Fruit fly (Drosophila melanogaster): ENCODE measurements around the gene Faf2.

The Faf2 gene

DNA sequence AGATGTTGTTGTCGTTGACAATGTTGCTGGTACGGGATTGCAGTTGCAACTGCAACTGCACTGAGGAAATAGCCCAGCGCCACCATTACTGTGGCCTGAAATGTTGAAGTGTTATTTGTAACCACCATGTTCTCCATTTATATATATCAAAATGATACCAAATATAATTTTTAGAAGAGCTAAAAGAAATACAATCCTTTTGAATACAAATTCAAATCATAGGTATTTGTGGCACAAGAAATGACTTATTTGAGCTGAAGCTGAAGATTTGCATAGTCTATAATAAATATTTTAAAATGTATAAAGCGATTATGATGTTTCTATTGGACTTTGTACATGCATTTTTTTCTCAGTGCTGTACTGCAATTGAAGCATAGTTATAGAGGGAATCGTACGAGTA lies 11.1 kb upstream of the Faf2 start:
- TF ChIP-seq CG15336 (GFP tag; IDR thresholded peaks at IDR 0.05) (0 out of 2 replicates have a peak, but pooled peaks have one; percentile 19), Sox102F (GFP tag; optimal IDR thresholded peaks at IDR 0.05) (no peak), Eip75B (GFP tag; optimal IDR thresholded peaks at IDR 0.05) (no peak), dsx (GFP tag; optimal IDR thresholded peaks at IDR 0.05; ENCODE audit: poor library complexity, severe bottlenecking) (peak; percentile 13), Hr38 (GFP tag; optimal IDR thresholded peaks at IDR 0.05) (no peak), CG32006 (GFP tag; optimal IDR thresholded peaks at IDR 0.05) (peak; percentile 70), CG11294 (GFP tag; IDR thresholded peaks at IDR 0.05) (no peak), fd59A (GFP tag; optimal IDR thresholded peaks at IDR 0.05) (no peak), Ets96B (tag; optimal IDR thresholded peaks at IDR 0.05) (no peak), Eip93F (GFP tag; optimal IDR thresholded peaks at IDR 0.05) (no peak), Smox (GFP tag; optimal IDR thresholded peaks at IDR 0.05) (no peak), net (GFP tag; optimal IDR thresholded peaks at IDR 0.05) (no peak), Hr39 (GFP tag; optimal IDR thresholded peaks at IDR 0.05) (no peak), CG8119 (GFP tag; IDR thresholded peaks at IDR 0.05) (peak; percentile 41; the same call in 1 of the 3 replicates), fd85E (GFP tag; optimal IDR thresholded peaks at IDR 0.05) (no peak), CG16779 (tag; optimal IDR thresholded peaks at IDR 0.05) (no peak), CG10631 (GFP tag; optimal IDR thresholded peaks at IDR 0.05) (no peak), Sox14 (GFP tag; optimal IDR thresholded peaks at IDR 0.05) (no peak), Gug (GFP tag; IDR thresholded peaks at IDR 0.05) (no peak), eg (GFP tag; IDR thresholded peaks at IDR 0.05) (0 out of 3 replicates have a peak, but pooled peaks have one; percentile 30), cyc (GFP tag; optimal IDR thresholded peaks at IDR 0.05) (no peak), achi (GFP tag; optimal IDR thresholded peaks at IDR 0.05) (no peak), Eip78C (GFP tag) (peak; percentile 59), CG4318 (GFP tag; optimal IDR thresholded peaks at IDR 0.05) (peak; percentile 34), CG1621 (tag; optimal IDR thresholded peaks at IDR 0.05) (no peak), Hr4 (GFP tag; optimal IDR thresholded peaks at IDR 0.05) (peak; percentile 74), ss (GFP tag; optimal IDR thresholded peaks at IDR 0.05) (no peak), Met (GFP tag; optimal IDR thresholded peaks at IDR 0.05) (no peak), salr (GFP tag; optimal IDR thresholded peaks at IDR 0.05) (no peak)

DNA sequence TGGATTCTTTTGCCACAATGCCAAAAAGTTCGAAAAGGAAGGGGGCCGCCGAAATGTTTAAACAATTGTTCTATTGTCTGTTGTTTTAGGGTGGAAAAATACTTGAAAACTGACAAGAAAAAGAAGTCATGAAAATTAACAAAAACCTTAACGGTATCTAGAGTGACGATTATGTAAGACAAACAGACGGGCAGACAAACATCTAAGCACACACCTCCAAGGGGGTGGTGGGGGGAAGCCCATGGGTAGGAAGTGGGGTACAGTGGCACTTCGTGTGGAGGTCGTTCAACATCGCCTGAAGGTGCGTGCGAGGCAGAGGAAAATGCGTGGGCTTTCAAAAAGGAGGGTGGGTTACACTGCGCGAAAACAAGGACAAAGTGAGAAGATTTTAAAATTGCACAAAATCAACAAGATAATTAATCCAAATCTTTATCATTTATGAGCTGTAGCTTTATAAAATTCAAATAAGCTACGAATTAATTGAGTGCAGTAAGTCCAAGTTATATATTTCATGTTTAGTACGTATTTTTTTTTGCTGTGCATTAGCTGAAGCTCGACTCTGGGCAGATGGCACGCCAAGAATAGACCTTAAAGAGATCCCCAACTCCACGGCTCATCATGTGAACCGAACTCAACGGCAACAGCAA lies 9.0 kb upstream of the Faf2 start:
- TF ChIP-seq Hr38 (GFP tag; optimal IDR thresholded peaks at IDR 0.05): no peak
- TF ChIP-seq Hr4 (GFP tag; optimal IDR thresholded peaks at IDR 0.05): no peak
- no peak for TF ChIP-seq CG8319 (GFP tag; optimal IDR thresholded peaks at IDR 0.05)
- TF ChIP-seq pdm3 (GFP tag; optimal IDR thresholded peaks at IDR 0.05): peak; percentile 1
- TF ChIP-seq CG31627 (GFP tag; optimal IDR thresholded peaks at IDR 0.05): no peak
- no peak for TF ChIP-seq CG16779 (tag; optimal IDR thresholded peaks at IDR 0.05)
- no peak for TF ChIP-seq Lpt (GFP tag; optimal IDR thresholded peaks at IDR 0.05)
- TF ChIP-seq Ets21C (GFP tag; optimal IDR thresholded peaks at IDR 0.05): no peak
- peak; percentile 29 for TF ChIP-seq CG3032 (tag; optimal IDR thresholded peaks at IDR 0.05)
- no peak for TF ChIP-seq CG6276 (GFP tag; optimal IDR thresholded peaks at IDR 0.05)
- TF ChIP-seq topi (GFP tag; optimal IDR thresholded peaks at IDR 0.05): no peak
- no peak for TF ChIP-seq CG32006 (GFP tag; optimal IDR thresholded peaks at IDR 0.05)
- TF ChIP-seq Gug (GFP tag; IDR thresholded peaks at IDR 0.05): no peak
- no peak for TF ChIP-seq spab (GFP tag; optimal IDR thresholded peaks at IDR 0.05)
- peak; percentile 8 for TF ChIP-seq CG1621 (tag; optimal IDR thresholded peaks at IDR 0.05)
- TF ChIP-seq Met (GFP tag; optimal IDR thresholded peaks at IDR 0.05): no peak
- no peak for TF ChIP-seq CG34406 (GFP tag; optimal IDR thresholded peaks at IDR 0.05)
- TF ChIP-seq ss (GFP tag; optimal IDR thresholded peaks at IDR 0.05): peak in 1 of 2 experiments; percentile 44
- TF ChIP-seq CG6808 (GFP tag; optimal IDR thresholded peaks at IDR 0.05): no peak
- no peak for TF ChIP-seq acj6 (GFP tag; optimal IDR thresholded peaks at IDR 0.05)
- peak; percentile 25 for TF ChIP-seq CG10669 (GFP tag; optimal IDR thresholded peaks at IDR 0.05)
- no peak for TF ChIP-seq svp (GFP tag)
- peak; percentile 27 for TF ChIP-seq CG10631 (GFP tag; optimal IDR thresholded peaks at IDR 0.05)
- TF ChIP-seq CG8119 (GFP tag; IDR thresholded peaks at IDR 0.05): peak; percentile 36; the same call in 1 of the 3 replicates
- TF ChIP-seq CG3919 (GFP tag; optimal IDR thresholded peaks at IDR 0.05): peak; percentile 46
- peak; percentile 84 for TF ChIP-seq fkh (GFP tag; optimal IDR thresholded peaks at IDR 0.05)
- no peak for TF ChIP-seq net (GFP tag; optimal IDR thresholded peaks at IDR 0.05)
- no peak for TF ChIP-seq achi (GFP tag; optimal IDR thresholded peaks at IDR 0.05)
- TF ChIP-seq dsx (GFP tag; optimal IDR thresholded peaks at IDR 0.05; ENCODE audit: poor library complexity, severe bottlenecking): no peak
- no peak for TF ChIP-seq CG8632 (GFP tag; optimal IDR thresholded peaks at IDR 0.05)
- no peak for TF ChIP-seq CG11762 (GFP tag; optimal IDR thresholded peaks at IDR 0.05; ENCODE audit: insufficient read depth)
- TF ChIP-seq Sox15 (GFP tag; optimal IDR thresholded peaks at IDR 0.05): no peak
- peak; percentile 32; the same call in 1 of the 2 replicates for TF ChIP-seq CG15336 (GFP tag; IDR thresholded peaks at IDR 0.05)
